Worm (Caenorhabditis elegans) whole organism, mixed stage, embryonic: ENCODE results near the gene C52B11.5.

Experiments
- blmp-1 ChIP-seq: fragments of 150-350 bp; optimal IDR thresholded peaks from 2 replicates; lab custom pipeline; 2014; ENCODE audit warnings: missing biosample characterization, missing genetic modification characterization
- elt-1 ChIP-seq: sonication (generic microtip); optimal IDR thresholded peaks from 2 replicates; lab custom pipeline; 2017; ENCODE audit warnings: missing genetic modification characterization, mild to moderate bottlenecking, missing compliant biosample characterization, antibody characterized with exemption, moderate library complexity, borderline replicate concordance; ENCODE audit not compliant: insufficient read depth
- nhr-28 ChIP-seq: fragments of 150-350 bp; optimal IDR thresholded peaks from 2 replicates; lab custom pipeline; 2014; ENCODE audit warnings: missing biosample characterization, missing genetic modification characterization
- snpc-4 ChIP-seq: fragments of 150-350 bp; optimal IDR thresholded peaks from 2 replicates; lab custom pipeline; 2014; ENCODE audit warnings: missing biosample characterization, missing genetic modification characterization
- unc-62 ChIP-seq: fragments of 150-350 bp; optimal IDR thresholded peaks from 2 replicates; lab custom pipeline; 2014; ENCODE audit warnings: missing biosample characterization, missing genetic modification reagents, missing genetic modification characterization
- zip-8 ChIP-seq: fragments of 150-350 bp; optimal IDR thresholded peaks from 2 replicates; lab custom pipeline; 2014; ENCODE audit warnings: missing biosample characterization, missing genetic modification characterization
- ztf-11 ChIP-seq: fragments of 150-350 bp; optimal IDR thresholded peaks from 2 replicates; lab custom pipeline; 2014; ENCODE audit warnings: missing biosample characterization, missing genetic modification characterization

ce11 chrX:1223841-1224240 is 48.7 kb upstream of the C52B11.5 start:
- no peak for TF ChIP-seq nhr-28 (tag; lab: Kevin White, UChicago)
- TF ChIP-seq unc-62 (GFP tag; lab: Kevin White, UChicago) = peak; percentile 85
- no peak for TF ChIP-seq snpc-4 (tag; lab: Kevin White, UChicago)
- no peak for TF ChIP-seq zip-8 (tag; lab: Kevin White, UChicago)
- TF ChIP-seq elt-1 (tag; lab: Kevin White, UChicago) = no peak
- TF ChIP-seq ztf-11 (tag; lab: Kevin White, UChicago) = no peak
- TF ChIP-seq blmp-1 (tag; lab: Kevin White, UChicago) = no peak
